Fruit fly (Drosophila melanogaster): ENCODE measurements around the gene TwdlY.

Gene TwdlY

dm6 chrX:16751579-16752156, 16.9 kb downstream of the TwdlY start, which contains the start of gene goe (continued):
- TF ChIP-seq Mad (GFP tag; optimal IDR thresholded peaks at IDR 0.05) (peak; percentile 89), trh (GFP tag; optimal IDR thresholded peaks at IDR 0.05) (peak; percentile 72), dysf (GFP tag; IDR thresholded peaks at IDR 0.05) (peak; percentile 68; the same call in 2 of the 3 replicates), hkb (optimal IDR thresholded peaks at IDR 0.05) (no peak), hkb (GFP tag; IDR thresholded peaks at IDR 0.05) (peak; percentile 68), gfzf (GFP tag; optimal IDR thresholded peaks at IDR 0.05) (peak; percentile 65), Six4 (GFP tag; optimal IDR thresholded peaks at IDR 0.05) (peak; percentile 40), Asciz (GFP tag; optimal IDR thresholded peaks at IDR 0.05) (peak; percentile 58), cato (GFP tag; optimal IDR thresholded peaks at IDR 0.05; ENCODE audit: borderline replicate concordance) (peak; percentile 29), CG30403 (GFP tag; optimal IDR thresholded peaks at IDR 0.05) (peak; percentile 82), Optix (GFP tag; IDR thresholded peaks at IDR 0.05) (peak; percentile 73; the same call in 2 of the 3 replicates), scrt (GFP tag; optimal IDR thresholded peaks at IDR 0.05) (peak; percentile 64), zen (tag; optimal IDR thresholded peaks at IDR 0.05) (peak; percentile 56), CG10959 (GFP tag; IDR thresholded peaks at IDR 0.05) (peak; percentile 61), CG12155 (GFP tag; optimal IDR thresholded peaks at IDR 0.05) (peak; percentile 79), CG6765 (GFP tag; optimal IDR thresholded peaks at IDR 0.05) (peak; percentile 76), oc (tag; optimal IDR thresholded peaks at IDR 0.05) (peak; percentile 43), CG10979 (tag; optimal IDR thresholded peaks at IDR 0.05) (peak; percentile 30), CG10543 (GFP tag; optimal IDR thresholded peaks at IDR 0.05) (peak; percentile 89), so (GFP tag; IDR thresholded peaks at IDR 0.05) (peak; percentile 66; the same call in 2 of the 3 replicates), Spps (tag; optimal IDR thresholded peaks at IDR 0.05) (no peak), Med (GFP tag) (peak; percentile 98), CG17359 (tag; optimal IDR thresholded peaks at IDR 0.05) (peak; percentile 53), CG7963 (GFP tag; IDR thresholded peaks at IDR 0.05; ENCODE audit: partially characterized antibody) (peak; percentile 65; the same call in 1 of the 3 replicates), CG6175 (GFP tag; IDR thresholded peaks at IDR 0.05) (peak; percentile 79), CG17829 (tag; optimal IDR thresholded peaks at IDR 0.05) (peak; percentile 45), CG13424 (tag; optimal IDR thresholded peaks at IDR 0.05) (peak; percentile 66), gt (GFP tag; IDR thresholded peaks at IDR 0.05) (peak; percentile 22; the same call in 1 of the 2 replicates), tio (GFP tag; optimal IDR thresholded peaks at IDR 0.05) (peak; percentile 68), onecut (GFP tag; IDR thresholded peaks at IDR 0.05) (peak; percentile 50), ranshi (GFP tag; IDR thresholded peaks at IDR 0.05) (peak; percentile 68), caup (GFP tag; optimal IDR thresholded peaks at IDR 0.05; ENCODE audit: severe bottlenecking) (peak; percentile 83), unpg (GFP tag; optimal IDR thresholded peaks at IDR 0.05) (peak; percentile 78), Dip2 (GFP tag; IDR thresholded peaks at IDR 0.05) (no peak), NfI (GFP tag; optimal IDR thresholded peaks at IDR 0.05) (peak; percentile 90), CG17802 (tag; optimal IDR thresholded peaks at IDR 0.05) (peak; percentile 31), Xbp1 (GFP tag; optimal IDR thresholded peaks at IDR 0.05) (peak; percentile 88), rib (GFP tag; IDR thresholded peaks at IDR 0.05) (no peak; the same call in 1 of the 2 replicates), Bgb (GFP tag; IDR thresholded peaks at IDR 0.05; ENCODE audit: partially characterized antibody) (peak; percentile 97), Tbp (GFP tag; optimal IDR thresholded peaks at IDR 0.05) (no peak), CTCF (GFP tag; optimal IDR thresholded peaks at IDR 0.05) (peak; percentile 79), lbe (GFP tag; optimal IDR thresholded peaks at IDR 0.05) (peak; percentile 16), TFAM (GFP tag; optimal IDR thresholded peaks at IDR 0.05) (no peak), Sin3A (optimal IDR thresholded peaks at IDR 0.05) (peak; percentile 39), zf30C (GFP tag; optimal IDR thresholded peaks at IDR 0.05) (no peak), az2 (GFP tag; optimal IDR thresholded peaks at IDR 0.05) (peak; percentile 65), CG11247 (GFP tag; IDR thresholded peaks at IDR 0.05) (peak; percentile 84), CG6254 (GFP tag; optimal IDR thresholded peaks at IDR 0.05) (no peak), twi (tag; optimal IDR thresholded peaks at IDR 0.05) (peak; percentile 63), Dp (GFP tag; optimal IDR thresholded peaks at IDR 0.05) (peak; percentile 73), org-1 (GFP tag; optimal IDR thresholded peaks at IDR 0.05) (peak; percentile 77)

All from whole organism, embryonic.